Worm (Caenorhabditis elegans) whole organism, young adult: Measurements from ENCODE around the gene sma-6.
A peak's percentile ranks its signal among the peaks of the same experiment; 100 is the strongest.

ENCODE experiments used
- B0035.1 ChIP-seq: sonication (generic microtip); optimal IDR thresholded peaks from 2 replicates; lab custom pipeline; 2016; ENCODE audit warnings: missing genetic modification characterization, mild to moderate bottlenecking, missing compliant biosample characterization, missing genotype, missing genetic modification reagents
- B0261.1 ChIP-seq: sonication (generic microtip); optimal IDR thresholded peaks from 2 replicates; lab custom pipeline; 2016; ENCODE audit warnings: mild to moderate bottlenecking, missing genetic modification characterization, moderate library complexity, missing compliant biosample characterization
- B0336.3 ChIP-seq: fragments of 200-800 bp; sonication (Bioruptor generic); IDR thresholded peaks from 2 replicates; pipeline ENCODE4 v1.3.6; 2022; ENCODE audit warnings: missing genetic modification characterization, missing compliant biosample characterization
- C17E4.6 ChIP-seq: fragments of 200-800 bp; sonication (Bioruptor generic); IDR thresholded peaks from 2 replicates; pipeline ENCODE4 v1.3.6; 2022; ENCODE audit warnings: missing genetic modification reagents, missing genetic modification characterization, missing compliant biosample characterization
- F57C9.4 ChIP-seq: sonication (generic microtip); optimal IDR thresholded peaks from 2 replicates; lab custom pipeline; 2017; ENCODE audit warnings: mild to moderate bottlenecking, missing genetic modification characterization, missing compliant biosample characterization
- ama-1 ChIP-seq, 3 experiments: fragments of 150-350 bp in 1 of 3; sonication (generic microtip) in 2 of 3; optimal IDR thresholded peaks; 2 replicates each; lab custom pipeline; 2014 to 2018; ENCODE audit warnings: missing biosample characterization in 2 of 3, missing genetic modification characterization in 2 of 3, missing genetic modification reagents in 2 of 3
- athp-1 ChIP-seq: sonication (generic microtip); optimal IDR thresholded peaks from 2 replicates; lab custom pipeline; 2017; ENCODE audit warnings: mild to moderate bottlenecking, missing genetic modification characterization, missing compliant biosample characterization
- attf-3 ChIP-seq: fragments of 200-800 bp; sonication (Bioruptor generic); conservative IDR thresholded peaks from 2 replicates; pipeline ENCODE4 v1.3.6; 2022; ENCODE audit warnings: missing genetic modification reagents, missing genetic modification characterization, missing compliant biosample characterization
- attf-5 ChIP-seq: fragments of 200-800 bp; sonication (Bioruptor generic); optimal IDR thresholded peaks from 2 replicates; lab custom pipeline; 2018; ENCODE audit warnings: mild to moderate bottlenecking, missing genetic modification characterization, missing compliant biosample characterization
- bed-2 ChIP-seq: fragments of 200-800 bp; sonication (Bioruptor generic); IDR thresholded peaks from 2 replicates; pipeline ENCODE4 v1.3.6; 2022; ENCODE audit warnings: missing genetic modification reagents, missing genetic modification characterization, missing compliant biosample characterization
- cebp-2 ChIP-seq: fragments of 200-800 bp; sonication (Bioruptor generic); IDR thresholded peaks from 2 replicates; pipeline ENCODE4 v1.3.6; 2022; ENCODE audit warnings: missing genetic modification characterization, missing compliant biosample characterization
- ceh-40 ChIP-seq: fragments of 200-800 bp; sonication (Bioruptor generic); IDR thresholded peaks from 2 replicates; pipeline ENCODE4 v1.3.6; 2022; ENCODE audit warnings: missing genetic modification characterization, missing compliant biosample characterization
- chd-7 ChIP-seq: sonication (generic microtip); optimal IDR thresholded peaks from 2 replicates; lab custom pipeline; 2016; ENCODE audit warnings: mild to moderate bottlenecking, missing genetic modification characterization, moderate library complexity, missing compliant biosample characterization
- die-1 ChIP-seq: sonication (generic microtip); optimal IDR thresholded peaks from 2 replicates; lab custom pipeline; 2016; ENCODE audit warnings: missing genotype, mild to moderate bottlenecking, missing genetic modification characterization, missing compliant biosample characterization
- efl-1 ChIP-seq: fragments of 150-350 bp; optimal IDR thresholded peaks from 2 replicates; lab custom pipeline; 2014; ENCODE audit warnings: missing biosample characterization, missing genetic modification reagents, missing genetic modification characterization
- him-1 ChIP-seq: sonication (generic microtip); optimal IDR thresholded peaks from 2 replicates; lab custom pipeline; 2016; ENCODE audit warnings: missing genotype, missing genetic modification reagents, missing genetic modification characterization, missing compliant biosample characterization
- hmg-1.2 ChIP-seq: fragments of 200-800 bp; sonication (Bioruptor generic); IDR thresholded peaks from 2 replicates; pipeline ENCODE4 v1.3.6; 2022; ENCODE audit warnings: missing genetic modification reagents, missing genetic modification characterization, missing compliant biosample characterization
- hmg-20 ChIP-seq: fragments of 200-800 bp; sonication (Bioruptor generic); IDR thresholded peaks from 2 replicates; pipeline ENCODE4 v1.3.6; 2022; ENCODE audit warnings: missing genetic modification reagents, missing genetic modification characterization, missing compliant biosample characterization
- hsf-1 ChIP-seq: fragments of 200-800 bp; sonication (Bioruptor generic); IDR thresholded peaks from 2 replicates; pipeline ENCODE4 v1.3.6; 2022; ENCODE audit warnings: missing genetic modification reagents, missing genetic modification characterization, missing compliant biosample characterization
- lag-1 ChIP-seq: fragments of 200-800 bp; sonication (Bioruptor generic); IDR thresholded peaks from 2 replicates; pipeline ENCODE4 v1.3.6; 2022; ENCODE audit warnings: missing genetic modification reagents, missing genetic modification characterization, missing compliant biosample characterization
- lin-54 ChIP-seq: fragments of 200-800 bp; sonication (Bioruptor generic); optimal IDR thresholded peaks from 2 replicates; lab custom pipeline; 2018; ENCODE audit warnings: mild to moderate bottlenecking, missing genetic modification characterization, missing compliant biosample characterization
- lsl-1 ChIP-seq: fragments of 200-800 bp; sonication (Bioruptor generic); optimal IDR thresholded peaks from 2 replicates; lab custom pipeline; 2018; ENCODE audit warnings: mild to moderate bottlenecking, missing genetic modification characterization, moderate library complexity, missing compliant biosample characterization
- lsy-27 ChIP-seq: sonication (generic microtip); optimal IDR thresholded peaks from 2 replicates; lab custom pipeline; 2017; ENCODE audit warnings: missing genetic modification characterization, mild to moderate bottlenecking, missing compliant biosample characterization, antibody characterized with exemption, missing genotype, borderline replicate concordance; ENCODE audit not compliant: insufficient read depth
- madf-10 ChIP-seq: sonication (generic microtip); optimal IDR thresholded peaks from 2 replicates; lab custom pipeline; 2016; ENCODE audit warnings: mild to moderate bottlenecking, missing genetic modification characterization, missing compliant biosample characterization
- madf-6 ChIP-seq: fragments of 200-800 bp; sonication (Bioruptor generic); IDR thresholded peaks from 2 replicates; pipeline ENCODE4 v1.3.6; 2022; ENCODE audit warnings: missing genetic modification reagents, missing genetic modification characterization, missing compliant biosample characterization
- mes-4 ChIP-seq: sonication (generic microtip); optimal IDR thresholded peaks from 2 replicates; lab custom pipeline; 2016; ENCODE audit warnings: missing genotype, missing genetic modification characterization, missing compliant biosample characterization
- nfya-1 ChIP-seq: sonication (generic microtip); optimal IDR thresholded peaks from 2 replicates; lab custom pipeline; 2017; ENCODE audit warnings: antibody characterized with exemption, missing compliant biosample characterization, missing genetic modification characterization, borderline replicate concordance; ENCODE audit not compliant: insufficient read depth
- nfyb-1 ChIP-seq: fragments of 200-800 bp; sonication (Bioruptor generic); IDR thresholded peaks from 2 replicates; pipeline ENCODE4 v1.3.6; 2022; ENCODE audit warnings: missing genetic modification reagents, missing genetic modification characterization, missing compliant biosample characterization
- nhr-80 ChIP-seq: sonication (generic microtip); optimal IDR thresholded peaks from 2 replicates; lab custom pipeline; 2016; ENCODE audit warnings: missing genetic modification characterization, missing compliant biosample characterization
- pbrm-1 ChIP-seq: fragments of 200-800 bp; sonication (Bioruptor generic); IDR thresholded peaks from 2 replicates; pipeline ENCODE4 v1.3.6; 2022; ENCODE audit warnings: missing genetic modification reagents, missing genetic modification characterization, missing compliant biosample characterization
- pha-4 ChIP-seq: fragments of 150-350 bp; sonication (generic microtip); optimal IDR thresholded peaks from 2 replicates; lab custom pipeline; 2014; ENCODE audit warnings: missing biosample characterization, missing genetic modification reagents, missing genetic modification characterization
- sptf-2 ChIP-seq: fragments of 200-800 bp; sonication (Bioruptor generic); optimal IDR thresholded peaks from 2 replicates; lab custom pipeline; 2018; ENCODE audit warnings: mild to moderate bottlenecking, missing genetic modification characterization, missing compliant biosample characterization
- xnd-1 ChIP-seq: sonication (generic microtip); optimal IDR thresholded peaks from 2 replicates; lab custom pipeline; 2016; ENCODE audit warnings: missing genotype, missing genetic modification reagents, missing genetic modification characterization, missing compliant biosample characterization
- ztf-22 ChIP-seq: fragments of 200-800 bp; sonication (Bioruptor generic); optimal IDR thresholded peaks from 2 replicates; lab custom pipeline; 2018; ENCODE audit warnings: mild to moderate bottlenecking, missing genetic modification characterization, moderate library complexity, missing compliant biosample characterization

The sma-6 gene

ce11 chrII:6324086-6324485, at the start of gene sma-6:
TSS of gene sma-6 (plus strand) at chrII:6324484.
- TF ChIP-seq attf-3 (GFP tag; lab: Robert Waterston, UW), result no peak
- TF ChIP-seq madf-6, result no peak
- no peak for TF ChIP-seq pha-4
- TF ChIP-seq hmg-1.2 (GFP tag; lab: Robert Waterston, UW), result peak; percentile 21; the same call in 1 of the 2 replicates
- peak; percentile 6 for TF ChIP-seq efl-1 (GFP tag; lab: Kevin White, UChicago)
- no peak for TF ChIP-seq ama-1 (optimal IDR thresholded peaks at IDR 0.05; lab: Kevin White, UChicago)
- TF ChIP-seq ama-1 (GFP tag; optimal IDR thresholded peaks at IDR 0.05; lab: Kevin White, UChicago), result no peak
- no peak for TF ChIP-seq madf-10
- TF ChIP-seq bed-2 (GFP tag; lab: Robert Waterston, UW), result no peak
- TF ChIP-seq, all 124 proteins: peak for 2

ce11 chrII:6281002-6281401, 43.3 kb upstream of the sma-6 start, which contains the start of gene scly-1:
TSS of gene scly-1 (minus strand) at chrII:6281102.
- TF ChIP-seq cebp-2, result no peak
- no peak for TF ChIP-seq nhr-80
- TF ChIP-seq madf-6, result no peak

- TF ChIP-seq nhr-80 (peak; percentile 13), attf-5 (GFP tag; lab: Kevin White, UChicago) (no peak)
- TF ChIP-seq, all 124 proteins: peak for 1
These were observed 42.4 kb upstream of the sma-6 start for ce11 chrII:6281903-6282302.

ce11 chrII:6283074-6283473, 41.2 kb upstream of the sma-6 start, which contains the start of gene F13H8.1:
TSS of gene F13H8.1 (plus strand) at chrII:6283384.
- TF ChIP-seq cebp-2 (no peak), nhr-80 (peak; percentile 51)

- TF ChIP-seq sptf-2 (GFP tag; lab: Kevin White, UChicago) (no peak), lsy-27 (tag; lab: Kevin White, UChicago) (no peak), him-1 (tag; lab: Kevin White, UChicago) (no peak)
- TF ChIP-seq, all 124 proteins: peak for 0
These were observed 37.4 kb upstream of the sma-6 start, which contains the start of gene F13H8.6 for ce11 chrII:6286865-6287264. TSS of gene F13H8.6 (minus strand) at chrII:6286965.

- TF ChIP-seq B0261.1 (tag; lab: Kevin White, UChicago), result no peak
- TF ChIP-seq ceh-40 (GFP tag; lab: Robert Waterston, UW), result no peak
- no peak for TF ChIP-seq die-1
- TF ChIP-seq chd-7 (tag; lab: Kevin White, UChicago), result no peak
- TF ChIP-seq lsl-1, result no peak
These were observed 36.2 kb upstream of the sma-6 start for ce11 chrII:6288104-6288503.

ce11 chrII:6290047-6290582, 34.2 kb upstream of the sma-6 start, which contains the start of gene upb-1:
TSS of gene upb-1 (minus strand) at chrII:6290097.
- no peak for TF ChIP-seq athp-1
- TF ChIP-seq attf-5 (GFP tag; lab: Kevin White, UChicago), result no peak
- TF ChIP-seq xnd-1, result no peak
- no peak for TF ChIP-seq lin-54 (GFP tag; lab: Kevin White, UChicago)
- TF ChIP-seq nhr-80, result peak; percentile 32

- TF ChIP-seq hmg-20 (GFP tag; lab: Robert Waterston, UW) (no peak), die-1 (no peak), lin-54 (GFP tag; lab: Kevin White, UChicago) (no peak), mes-4 (tag; lab: Kevin White, UChicago) (no peak), nfya-1 (tag; lab: Kevin White, UChicago) (no peak), ztf-22 (GFP tag; lab: Kevin White, UChicago) (no peak), F57C9.4 (tag; lab: Kevin White, UChicago) (no peak), lag-1 (GFP tag; lab: Robert Waterston, UW) (no peak), C17E4.6 (no peak), nfyb-1 (no peak), pbrm-1 (GFP tag; lab: Robert Waterston, UW) (no peak), B0035.1 (tag; lab: Kevin White, UChicago) (no peak), hsf-1 (GFP tag; lab: Robert Waterston, UW) (no peak), B0336.3 (GFP tag; lab: Robert Waterston, UW) (no peak), nhr-80 (no peak), pha-4 (no peak)
These were observed 31.8 kb upstream of the sma-6 start, which contains the start of gene nyn-3 for ce11 chrII:6292527-6292926. TSS of gene nyn-3 (minus strand) at chrII:6292627.
